Fruit fly (Drosophila melanogaster) whole organism, embryonic: Measurements from ENCODE around the gene Rab30.

Source experiments
- CG10565 ChIP-seq: fragments of 200-800 bp; sonication (Bioruptor generic); optimal IDR thresholded peaks from 3 replicates; lab custom pipeline; 2016; ENCODE audit warnings: missing biosample characterization, mild to moderate bottlenecking, missing genetic modification characterization
- CG13296 ChIP-seq: fragments of 200-800 bp; sonication (Bioruptor generic); optimal IDR thresholded peaks from 3 replicates; lab custom pipeline; 2018; ENCODE audit warnings: missing biosample characterization, mild to moderate bottlenecking, missing genetic modification characterization
- CG14710 ChIP-seq: fragments of 200-800 bp; sonication (Bioruptor generic); optimal IDR thresholded peaks from 3 replicates; lab custom pipeline; 2019; ENCODE audit warnings: missing biosample characterization, mild to moderate bottlenecking, missing genetic modification characterization, moderate library complexity
- CG15011 ChIP-seq: fragments of 200-800 bp; sonication (Bioruptor generic); optimal IDR thresholded peaks from 3 replicates; lab custom pipeline; 2018; ENCODE audit warnings: missing biosample characterization, mild to moderate bottlenecking, missing genetic modification characterization
- CG15696 ChIP-seq: fragments of 200-800 bp; sonication (Bioruptor generic); optimal IDR thresholded peaks from 2 replicates; lab custom pipeline; 2019; ENCODE audit warnings: missing biosample characterization, mild to moderate bottlenecking, missing genetic modification characterization, moderate library complexity
- CG17359 ChIP-seq: fragments of 200-800 bp; sonication (Bioruptor generic); optimal IDR thresholded peaks from 3 replicates; lab custom pipeline; 2018; ENCODE audit warnings: missing biosample characterization, mild to moderate bottlenecking, missing genetic modification characterization, moderate library complexity
- CG17385 ChIP-seq: fragments of 200-800 bp; sonication (Bioruptor generic); optimal IDR thresholded peaks from 3 replicates; lab custom pipeline; 2018; ENCODE audit warnings: missing biosample characterization, mild to moderate bottlenecking, missing genetic modification characterization
- CG2120 ChIP-seq: fragments of 200-800 bp; sonication (Bioruptor generic); optimal IDR thresholded peaks from 3 replicates; lab custom pipeline; 2016; ENCODE audit warnings: missing biosample characterization, missing genetic modification characterization
- CG2875 ChIP-seq: fragments of 200-800 bp; sonication (Bioruptor generic); optimal IDR thresholded peaks from 2 replicates; lab custom pipeline; 2017; ENCODE audit warnings: missing biosample characterization, mild to moderate bottlenecking, missing genetic modification characterization, missing genetic modification reagents
- CG30020 ChIP-seq: fragments of 200-800 bp; optimal IDR thresholded peaks from 2 replicates; lab custom pipeline; 2019; ENCODE audit warnings: missing biosample characterization, mild to moderate bottlenecking, missing genetic modification characterization, moderate library complexity
- CG32532 ChIP-seq: fragments of 200-800 bp; sonication (Bioruptor generic); IDR thresholded peaks from 2 replicates; pipeline ENCODE4 v1.3.6; 2022; ENCODE audit warnings: missing biosample characterization, missing genetic modification characterization
- CG3407 ChIP-seq: fragments of 200-800 bp; sonication (Bioruptor generic); optimal IDR thresholded peaks from 2 replicates; lab custom pipeline; 2018; ENCODE audit warnings: missing biosample characterization, mild to moderate bottlenecking, missing genetic modification characterization
- CG4328 ChIP-seq: fragments of 200-800 bp; sonication (Bioruptor generic); optimal IDR thresholded peaks from 3 replicates; lab custom pipeline; 2017; ENCODE audit warnings: missing biosample characterization, missing genetic modification reagents, missing genetic modification characterization
- CG4617 ChIP-seq: fragments of 200-800 bp; sonication (Bioruptor generic); optimal IDR thresholded peaks from 3 replicates; lab custom pipeline; 2016; ENCODE audit warnings: missing biosample characterization, missing genetic modification characterization, borderline replicate concordance
- CG4707 ChIP-seq: fragments of 200-800 bp; sonication (Bioruptor generic); optimal IDR thresholded peaks from 2 replicates; lab custom pipeline; 2018; ENCODE audit warnings: missing biosample characterization, mild to moderate bottlenecking, missing genetic modification characterization, moderate library complexity
- CG5245 ChIP-seq: fragments of 200-800 bp; sonication (Bioruptor generic); optimal IDR thresholded peaks from 3 replicates; lab custom pipeline; 2016; ENCODE audit warnings: missing biosample characterization, missing genetic modification characterization
- CG6654 ChIP-seq: fragments of 200-800 bp; sonication (Bioruptor generic); optimal IDR thresholded peaks from 2 replicates; lab custom pipeline; 2017; ENCODE audit warnings: missing biosample characterization, mild to moderate bottlenecking, missing genetic modification characterization
- CG6683 ChIP-seq: fragments of 200-800 bp; sonication (Bioruptor generic); optimal IDR thresholded peaks from 2 replicates; lab custom pipeline; 2017; ENCODE audit warnings: missing biosample characterization, mild to moderate bottlenecking, missing genetic modification characterization, missing genetic modification reagents
- CG7839 ChIP-seq: fragments of 200-800 bp; sonication (Bioruptor generic); optimal IDR thresholded peaks from 3 replicates; lab custom pipeline; 2018; ENCODE audit warnings: missing biosample characterization, mild to moderate bottlenecking, missing genetic modification characterization, moderate library complexity
- CG7963 ChIP-seq: fragments of 200-800 bp; sonication (Bioruptor generic); IDR thresholded peaks from 3 replicates; pipeline ENCODE4 v1.3.6; 2022; ENCODE audit warnings: missing biosample characterization, missing genetic modification characterization; ENCODE audit not compliant: partially characterized antibody
- CG7987 ChIP-seq: fragments of 200-800 bp; sonication (Bioruptor generic); optimal IDR thresholded peaks from 2 replicates; lab custom pipeline; 2018; ENCODE audit warnings: missing biosample characterization, mild to moderate bottlenecking, missing genetic modification characterization, moderate library complexity
- Dbx ChIP-seq: fragments of 200-800 bp; sonication (Bioruptor generic); IDR thresholded peaks from 3 replicates; pipeline ENCODE4 v1.3.6; 2022; ENCODE audit warnings: missing biosample characterization, missing genetic modification characterization
- Dref ChIP-seq: fragments of 200-800 bp; sonication (Bioruptor generic); IDR thresholded peaks from 2 replicates; pipeline ENCODE4 v1.3.6; 2022; ENCODE audit warnings: missing biosample characterization, missing genetic modification characterization
- ERR ChIP-seq: fragments of 200-800 bp; sonication (Bioruptor generic); optimal IDR thresholded peaks from 2 replicates; lab custom pipeline; 2016; ENCODE audit warnings: missing biosample characterization, missing genetic modification characterization
- Gsc ChIP-seq: fragments of 200-800 bp; sonication (Bioruptor generic); IDR thresholded peaks from 2 replicates; pipeline ENCODE4 v1.3.6; 2022; ENCODE audit warnings: missing biosample characterization, missing genetic modification characterization
- Hmr ChIP-seq: fragments of 200-800 bp; sonication (Bioruptor generic); optimal IDR thresholded peaks from 3 replicates; lab custom pipeline; 2017; ENCODE audit warnings: mild to moderate bottlenecking, missing biosample characterization, missing genetic modification reagents, missing genetic modification characterization
- Hr39 ChIP-seq: fragments of >200 bp; optimal IDR thresholded peaks from 2 replicates; lab custom pipeline; 2017
- Mes4 ChIP-seq: fragments of 200-800 bp; sonication (Bioruptor generic); optimal IDR thresholded peaks from 2 replicates; lab custom pipeline; 2016; ENCODE audit warnings: missing biosample characterization, missing genetic modification characterization
- Mrtf ChIP-seq: fragments of 200-800 bp; sonication (Bioruptor generic); IDR thresholded peaks from 3 replicates; pipeline ENCODE4 v1.3.6; 2022; ENCODE audit warnings: missing biosample characterization, missing genetic modification characterization
- Six4 ChIP-seq: fragments of 200-800 bp; sonication (Bioruptor generic); optimal IDR thresholded peaks from 2 replicates; lab custom pipeline; 2016; ENCODE audit warnings: missing biosample characterization, missing genetic modification characterization
- Vsx1 ChIP-seq: fragments of 200-800 bp; sonication (Bioruptor generic); optimal IDR thresholded peaks from 2 replicates; lab custom pipeline; 2017; ENCODE audit warnings: missing biosample characterization, mild to moderate bottlenecking, missing genetic modification characterization, missing genetic modification reagents
- al ChIP-seq: fragments of 200-800 bp; sonication (Bioruptor generic); IDR thresholded peaks from 2 replicates; pipeline ENCODE4 v1.3.6; 2022; ENCODE audit warnings: missing biosample characterization, missing genetic modification characterization
- cato ChIP-seq: fragments of 200-800 bp; sonication (Bioruptor generic); optimal IDR thresholded peaks from 2 replicates; lab custom pipeline; 2016; ENCODE audit warnings: missing biosample characterization, missing genetic modification characterization, borderline replicate concordance
- ci ChIP-seq: fragments of 200-800 bp; sonication (Bioruptor generic); IDR thresholded peaks from 3 replicates; pipeline ENCODE4 v1.3.6; 2022; ENCODE audit warnings: missing biosample characterization, missing genetic modification characterization
- dan ChIP-seq: fragments of 200-800 bp; sonication (Bioruptor generic); IDR thresholded peaks from 2 replicates; pipeline ENCODE4 v1.3.6; 2022; ENCODE audit warnings: missing biosample characterization, missing genetic modification characterization
- dati ChIP-seq: fragments of 200-800 bp; sonication (Bioruptor generic); IDR thresholded peaks from 2 replicates; pipeline ENCODE4 v1.3.6; 2022; ENCODE audit warnings: missing biosample characterization, missing genetic modification characterization
- grn ChIP-seq: fragments of 200-800 bp; sonication (Bioruptor generic); optimal IDR thresholded peaks from 3 replicates; lab custom pipeline; 2017; ENCODE audit warnings: missing biosample characterization, missing genetic modification characterization
- gro ChIP-seq: fragments of 200-800 bp; sonication (Bioruptor generic); optimal IDR thresholded peaks from 2 replicates; lab custom pipeline; 2016; ENCODE audit warnings: missing biosample characterization, missing genetic modification characterization
- hbn ChIP-seq: fragments of 200-800 bp; sonication (Bioruptor generic); IDR thresholded peaks from 2 replicates; pipeline ENCODE4 v1.3.6; 2022; ENCODE audit warnings: missing biosample characterization, missing genetic modification characterization; ENCODE audit not compliant: partially characterized antibody
- lilli ChIP-seq: fragments of 200-800 bp; sonication (Bioruptor generic); optimal IDR thresholded peaks from 3 replicates; lab custom pipeline; 2016; ENCODE audit warnings: missing biosample characterization, missing genetic modification characterization
- mam ChIP-seq: fragments of 200-800 bp; sonication (Bioruptor generic); optimal IDR thresholded peaks from 3 replicates; lab custom pipeline; 2016; ENCODE audit warnings: missing biosample characterization, missing genetic modification characterization
- nom ChIP-seq: fragments of 200-800 bp; sonication (Bioruptor generic); optimal IDR thresholded peaks from 2 replicates; lab custom pipeline; 2017; ENCODE audit warnings: missing biosample characterization, missing genetic modification characterization, mild to moderate bottlenecking, moderate library complexity, missing genetic modification reagents
- org-1 ChIP-seq: fragments of 200-800 bp; sonication (Bioruptor generic); optimal IDR thresholded peaks from 2 replicates; lab custom pipeline; 2017; ENCODE audit warnings: missing biosample characterization, missing genetic modification characterization
- phol ChIP-seq: fragments of 200-800 bp; sonication (Bioruptor generic); optimal IDR thresholded peaks from 3 replicates; lab custom pipeline; 2018; ENCODE audit warnings: missing biosample characterization, mild to moderate bottlenecking, missing genetic modification characterization, moderate library complexity
- pnt ChIP-seq: fragments of 200-800 bp; sonication (Bioruptor generic); optimal IDR thresholded peaks from 3 replicates; lab custom pipeline; 2016; ENCODE audit warnings: missing biosample characterization, missing genetic modification characterization
- pum ChIP-seq: fragments of 200-800 bp; sonication (Bioruptor generic); optimal IDR thresholded peaks from 2 replicates; lab custom pipeline; 2016; ENCODE audit warnings: missing biosample characterization, missing genetic modification characterization
- sens-2 ChIP-seq: fragments of 200-800 bp; sonication (Bioruptor generic); IDR thresholded peaks from 2 replicates; pipeline ENCODE4 v1.3.6; 2022; ENCODE audit warnings: missing biosample characterization, missing genetic modification characterization
- tll ChIP-seq, 2 experiments: fragments of 200-800 bp in 1 of 2; fragments of >200 bp in 1 of 2; sonication (Bioruptor generic) in 1 of 2; optimal IDR thresholded peaks; 2 replicates each; lab custom pipeline; 2017 to 2019; ENCODE audit warnings: missing biosample characterization in 2 of 2, missing genetic modification characterization in 2 of 2, mild to moderate bottlenecking in 1 of 2, moderate library complexity in 1 of 2
- toy ChIP-seq: fragments of 200-800 bp; sonication (Bioruptor generic); IDR thresholded peaks from 2 replicates; pipeline ENCODE4 v1.3.6; 2022; ENCODE audit warnings: missing biosample characterization, missing genetic modification characterization

Gene Rab30

dm6 chr2L:7043039-7043905, 10.9 kb upstream of the Rab30 start (continued):
- TF ChIP-seq CG6654 (GFP tag; lab: Kevin White, UChicago) (no peak), CG14710 (no peak), CG30020 (tag; lab: Kevin White, UChicago) (no peak), dati (no peak), nom (no peak), CG7987 (GFP tag; lab: Kevin White, UChicago) (peak; percentile 13), CG15011 (GFP tag; lab: Kevin White, UChicago) (no peak), Hmr (GFP tag; lab: Kevin White, UChicago) (peak; percentile 1), ERR (GFP tag; lab: Kevin White, UChicago) (no peak), CG10565 (GFP tag; lab: Kevin White, UChicago) (no peak), grn (GFP tag; lab: Kevin White, UChicago) (peak; percentile 25), Six4 (GFP tag; lab: Kevin White, UChicago) (no peak), CG2120 (GFP tag; lab: Kevin White, UChicago) (peak; percentile 35), Mes4 (peak; percentile 52), Gsc (no peak), CG4328 (GFP tag; lab: Kevin White, UChicago) (no peak), CG32532 (GFP tag; lab: Robert Waterston, UW) (no peak), tll (GFP tag; optimal IDR thresholded peaks at IDR 0.05; lab: Kevin White, UChicago) (peak in 1 of 2 experiments; percentile 76), CG15696 (tag; lab: Kevin White, UChicago) (peak; percentile 69), cato (no peak), CG5245 (GFP tag; lab: Kevin White, UChicago) (no peak), org-1 (no peak), CG17359 (tag; lab: Kevin White, UChicago) (peak; percentile 45), CG4707 (GFP tag; lab: Kevin White, UChicago) (peak; percentile 59), mam (no peak), Vsx1 (peak; percentile 71), CG7963 (GFP tag; lab: Robert Waterston, UW) (no peak), CG4617 (GFP tag; lab: Kevin White, UChicago) (no peak), CG7839 (tag; lab: Kevin White, UChicago) (peak; percentile 27), Mrtf (no peak), dan (GFP tag; lab: Robert Waterston, UW) (no peak), CG17385 (peak; percentile 11), Dbx (GFP tag; lab: Robert Waterston, UW) (no peak), pum (GFP tag; lab: Kevin White, UChicago) (no peak), CG13296 (GFP tag; lab: Kevin White, UChicago) (no peak), CG2875 (GFP tag; lab: Kevin White, UChicago) (peak; percentile 76), CG3407 (GFP tag; lab: Kevin White, UChicago) (peak; percentile 61), al (GFP tag; lab: Robert Waterston, UW) (no peak), hbn (GFP tag; lab: Robert Waterston, UW) (no peak), pnt (no peak), Hr39 (no peak), CG6683 (GFP tag; lab: Kevin White, UChicago) (no peak), lilli (GFP tag; lab: Kevin White, UChicago) (peak; percentile 24), sens-2 (GFP tag; lab: Robert Waterston, UW) (no peak), gro (no peak), toy (GFP tag; lab: Robert Waterston, UW) (no peak), ci (GFP tag; lab: Robert Waterston, UW) (peak; percentile 84), Dref (GFP tag; lab: Robert Waterston, UW) (no peak), phol (peak; percentile 36)
